Worm (Caenorhabditis elegans): Measurements from ENCODE around the gene pkg-2.

The pkg-2 gene

ce11 chrIV:8526050-8526449, 5.4 kb downstream of the pkg-2 start (continued):
- no peak for TF ChIP-seq snpc-4 (tag; optimal IDR thresholded peaks at IDR 0.05)
- no peak for TF ChIP-seq snpc-1.2 (GFP tag; IDR thresholded peaks at IDR 0.05)
- no peak for TF ChIP-seq ceh-44 (GFP tag; IDR thresholded peaks at IDR 0.05)
- TF ChIP-seq fkh-10 (GFP tag; optimal IDR thresholded peaks at IDR 0.05), result no peak
- TF ChIP-seq lsy-2 (tag; optimal IDR thresholded peaks at IDR 0.05), result peak; percentile 18 to 84
- TF ChIP-seq zip-2 (tag; optimal IDR thresholded peaks at IDR 0.05), result no peak
- no peak for TF ChIP-seq nhr-6 (tag; optimal IDR thresholded peaks at IDR 0.05)
- TF ChIP-seq aly-2 (tag; optimal IDR thresholded peaks at IDR 0.05), result no peak

ce11 chrIV:8526579-8526978, 5.9 kb downstream of the pkg-2 start:
- TF ChIP-seq daf-16 (GFP tag; optimal IDR thresholded peaks at IDR 0.05) (no peak), daf-16 (tag; optimal IDR thresholded peaks at IDR 0.05) (peak; percentile 97), cey-2 (tag; optimal IDR thresholded peaks at IDR 0.05; ENCODE audit: borderline replicate concordance, insufficient read depth) (no peak), dve-1 (tag; optimal IDR thresholded peaks at IDR 0.05; ENCODE audit: insufficient read depth) (peak; percentile 27)

- peak; percentile 99 for TF ChIP-seq nhr-28 (tag; optimal IDR thresholded peaks at IDR 0.05)
- peak; percentile 34 for TF ChIP-seq rbr-2 (tag; optimal IDR thresholded peaks at IDR 0.05)
- TF ChIP-seq T20F7.1 (GFP tag; optimal IDR thresholded peaks at IDR 0.05), result peak; percentile 84
- no peak for TF ChIP-seq unc-39 (tag; optimal IDR thresholded peaks at IDR 0.05)
- no peak for TF ChIP-seq egl-27 (tag; optimal IDR thresholded peaks at IDR 0.05)
- TF ChIP-seq skn-1 (tag; optimal IDR thresholded peaks at IDR 0.05), result no peak
- TF ChIP-seq nhr-76 (tag; optimal IDR thresholded peaks at IDR 0.05), result peak; percentile 82
- TF ChIP-seq nhr-42 (GFP tag; IDR thresholded peaks at IDR 0.05), result peak; percentile 61; the same call in 1 of the 2 replicates
- TF ChIP-seq aly-2 (tag; optimal IDR thresholded peaks at IDR 0.05), result no peak
- peak; percentile 94 for TF ChIP-seq nhr-77 (tag; optimal IDR thresholded peaks at IDR 0.05)
- peak; percentile 96 for TF ChIP-seq saeg-2 (GFP tag; IDR thresholded peaks at IDR 0.05)
- no peak for TF ChIP-seq lin-39 (tag; optimal IDR thresholded peaks at IDR 0.05)
- peak; percentile 97 to 99 for TF ChIP-seq daf-16 (GFP tag; optimal IDR thresholded peaks at IDR 0.05)
- TF ChIP-seq daf-16 (tag; optimal IDR thresholded peaks at IDR 0.05), result peak; percentile 98
- 0 out of 2 replicates have a peak, but pooled peaks have one; percentile 17 for TF ChIP-seq Y75B8A.6 (GFP tag; IDR thresholded peaks at IDR 0.05)
- TF ChIP-seq spr-1 (tag; optimal IDR thresholded peaks at IDR 0.05), result peak; percentile 87
- TF ChIP-seq zag-1 (tag; optimal IDR thresholded peaks at IDR 0.05), result no peak
- peak; percentile 99 for TF ChIP-seq nhr-48 (tag; optimal IDR thresholded peaks at IDR 0.05)
- no peak for TF ChIP-seq nhr-111 (GFP tag; optimal IDR thresholded peaks at IDR 0.05)
- no peak for TF ChIP-seq F37D6.2 (tag; optimal IDR thresholded peaks at IDR 0.05)
- TF ChIP-seq ceh-20 (GFP tag; IDR thresholded peaks at IDR 0.05), result peak; percentile 87
- no peak for TF ChIP-seq zip-2 (tag; optimal IDR thresholded peaks at IDR 0.05)
- TF ChIP-seq sdz-12 (GFP tag; optimal IDR thresholded peaks at IDR 0.05), result no peak
- peak; percentile 96 for TF ChIP-seq tra-1 (GFP tag; IDR thresholded peaks at IDR 0.05)
- TF ChIP-seq Y48G9A.11 (GFP tag; IDR thresholded peaks at IDR 0.05), result no peak
- TF ChIP-seq madf-9 (GFP tag; conservative IDR thresholded peaks at IDR 0.05), result 0 out of 2 replicates have a peak, but pooled peaks have one; percentile 3
- TF ChIP-seq spr-3 (GFP tag; optimal IDR thresholded peaks at IDR 0.05), result no peak
- no peak for TF ChIP-seq ceh-44 (GFP tag; IDR thresholded peaks at IDR 0.05)
- TF ChIP-seq lin-38 (GFP tag; IDR thresholded peaks at IDR 0.05), result peak; percentile 34; the same call in 1 of the 2 replicates
- TF ChIP-seq dpl-1 (GFP tag; optimal IDR thresholded peaks at IDR 0.05), result peak; percentile 60
- TF ChIP-seq snpc-4 (tag; optimal IDR thresholded peaks at IDR 0.05), result no peak
- TF ChIP-seq mep-1 (tag; optimal IDR thresholded peaks at IDR 0.05), result peak; percentile 81
- no peak for TF ChIP-seq Y5F2A.4 (GFP tag; optimal IDR thresholded peaks at IDR 0.05)
- peak; percentile 7 for TF ChIP-seq duxl-1 (tag; optimal IDR thresholded peaks at IDR 0.05; ENCODE audit: poor library complexity)
- TF ChIP-seq F49E8.2 (tag; optimal IDR thresholded peaks at IDR 0.05; ENCODE audit: borderline replicate concordance), result no peak
- no peak for TF ChIP-seq egl-43 (GFP tag; IDR thresholded peaks at IDR 0.05)
- TF ChIP-seq dmd-8 (GFP tag; IDR thresholded peaks at IDR 0.05), result no peak
- TF ChIP-seq mdl-1 (tag; optimal IDR thresholded peaks at IDR 0.05), result peak; percentile 79 to 95
- TF ChIP-seq mdt-29 (GFP tag; IDR thresholded peaks at IDR 0.05), result peak; percentile 89
- peak; percentile 91; the same call in 1 of the 2 replicates for TF ChIP-seq lin-1 (GFP tag; IDR thresholded peaks at IDR 0.05)
- TF ChIP-seq F26F4.8 (GFP tag; conservative IDR thresholded peaks at IDR 0.05), result no peak
Measured at ce11 chrIV:8527598-8528012, 6.9 kb downstream of the pkg-2 start.
